Worm (Caenorhabditis elegans) whole organism, L4/young adult: Measurements from ENCODE around the gene kqt-2.

Source experiments
- W03F9.2 ChIP-seq: fragments of 150-350 bp; optimal IDR thresholded peaks from 2 replicates; lab custom pipeline; 2014; ENCODE audit warnings: missing biosample characterization, missing genetic modification characterization
- dao-5 ChIP-seq: sonication (generic microtip); optimal IDR thresholded peaks from 2 replicates; lab custom pipeline; 2016; ENCODE audit warnings: missing genotype, missing genetic modification characterization, moderate library complexity, missing compliant biosample characterization
- him-1 ChIP-seq: sonication (generic microtip); optimal IDR thresholded peaks from 2 replicates; lab custom pipeline; 2016; ENCODE audit warnings: missing genotype, missing genetic modification reagents, missing genetic modification characterization, missing compliant biosample characterization

ce11 chrX:8243116-8243515, 3.1 kb downstream of the kqt-2 start:
- TF ChIP-seq W03F9.2 (tag; lab: Kevin White, UChicago) = no peak
- no peak for TF ChIP-seq dao-5 (tag; lab: Kevin White, UChicago)
- no peak for TF ChIP-seq him-1
